Worm (Caenorhabditis elegans): ENCODE data around the gene appg-2.

appg-2 gene

DNA sequence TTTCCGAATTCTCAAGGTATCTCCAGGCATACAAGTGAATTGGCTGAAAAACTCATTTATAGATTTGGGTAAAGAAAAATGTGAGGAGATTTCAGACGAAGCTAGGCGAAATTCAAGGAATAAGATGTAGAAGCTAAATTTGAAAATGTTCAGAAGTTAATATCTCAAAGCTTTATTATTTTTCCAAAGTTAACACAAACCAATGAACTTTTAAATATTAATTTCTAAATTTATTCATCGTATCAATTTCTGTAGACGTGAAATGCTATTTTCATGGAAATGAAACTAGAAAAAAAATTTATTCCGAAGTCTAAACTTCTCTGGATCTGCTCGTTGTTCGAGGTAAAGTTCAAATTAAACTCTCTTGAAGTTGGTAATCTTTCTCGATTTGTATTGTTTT is 44.4 kb downstream of the appg-2 start, which contains the start of gene agxt-1:
Gene agxt-1 (plus strand): TSS at position 301 of the 400 bp plus-strand sequence.
- TF ChIP-seq pbrm-1 (GFP tag; IDR thresholded peaks at IDR 0.05) (no peak), madf-8 (GFP tag; conservative IDR thresholded peaks at IDR 0.05) (no peak), tlf-1 (GFP tag; optimal IDR thresholded peaks at IDR 0.05) (no peak), F23B12.7 (tag; optimal IDR thresholded peaks at IDR 0.05; ENCODE audit: insufficient read depth) (no peak), aptf-3 (GFP tag; IDR thresholded peaks at IDR 0.05) (no peak), rpc-1 (optimal IDR thresholded peaks at IDR 0.05) (no peak), rpc-1 (tag; optimal IDR thresholded peaks at IDR 0.05) (no peak), ets-4 (GFP tag; optimal IDR thresholded peaks at IDR 0.05) (no peak), efl-1 (GFP tag; optimal IDR thresholded peaks at IDR 0.05) (no peak), bed-1 (GFP tag; IDR thresholded peaks at IDR 0.05) (no peak), sdz-38 (tag; optimal IDR thresholded peaks at IDR 0.05) (no peak)

DNA sequence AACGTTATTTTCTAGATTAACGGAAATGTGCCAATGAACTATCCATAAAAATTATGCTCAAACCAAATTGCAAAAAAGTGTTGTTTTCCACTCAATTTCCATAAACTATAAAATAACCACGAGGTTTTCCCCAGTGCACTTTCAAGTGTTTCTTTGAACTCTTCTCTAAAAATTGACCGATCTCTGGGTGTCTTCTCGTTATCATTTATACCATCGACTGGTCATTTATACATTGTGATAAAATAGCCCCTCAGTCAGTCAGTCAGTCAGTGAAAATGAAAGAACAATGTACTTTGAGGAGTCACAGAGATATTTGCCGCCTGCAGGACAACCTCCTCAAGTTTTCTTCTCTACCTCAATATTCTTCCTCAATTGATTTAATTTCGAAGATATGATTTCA is 45.0 kb downstream of the appg-2 start:
- TF ChIP-seq let-607 (tag; optimal IDR thresholded peaks at IDR 0.05) = no peak
- TF ChIP-seq hsf-1 (GFP tag; IDR thresholded peaks at IDR 0.05) = no peak
- no peak for TF ChIP-seq die-1 (tag; optimal IDR thresholded peaks at IDR 0.05)
- no peak for TF ChIP-seq nfya-1 (tag; optimal IDR thresholded peaks at IDR 0.05; ENCODE audit: borderline replicate concordance, insufficient read depth)
- no peak for TF ChIP-seq sea-2 (GFP tag; IDR thresholded peaks at IDR 0.05)
- TF ChIP-seq fkh-3 (tag; optimal IDR thresholded peaks at IDR 0.05) = no peak
- no peak for TF ChIP-seq chd-7 (tag; optimal IDR thresholded peaks at IDR 0.05)
- no peak for TF ChIP-seq Y53G8AR.9 (GFP tag; conservative IDR thresholded peaks at IDR 0.05)
- TF ChIP-seq ztf-18 (tag; optimal IDR thresholded peaks at IDR 0.05) = no peak
- no peak for TF ChIP-seq lsy-27 (tag; optimal IDR thresholded peaks at IDR 0.05; ENCODE audit: borderline replicate concordance, insufficient read depth)

DNA sequence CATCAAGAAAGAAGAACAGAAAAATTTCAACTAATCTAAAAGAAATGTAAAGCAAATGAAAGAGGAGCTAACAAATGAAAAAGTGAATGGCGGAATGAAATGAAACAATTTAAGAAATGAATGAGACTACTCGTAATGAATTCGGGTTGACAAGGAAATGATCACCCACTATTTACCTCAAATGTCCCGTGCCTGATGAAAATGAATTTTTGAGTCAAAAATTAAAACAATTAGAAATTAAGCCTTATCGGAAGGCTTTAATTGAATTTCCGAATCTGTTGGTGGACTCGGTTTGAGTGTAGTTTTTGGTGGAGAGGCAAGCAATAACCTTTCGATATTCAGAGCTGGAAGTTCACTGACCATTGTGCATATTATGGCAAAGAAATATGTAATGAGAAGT is 48.1 kb downstream of the appg-2 start:
- no peak for TF ChIP-seq F57C9.4 (tag; optimal IDR thresholded peaks at IDR 0.05)
- no peak for TF ChIP-seq fkh-3 (tag; optimal IDR thresholded peaks at IDR 0.05)
- TF ChIP-seq F33H1.4 (GFP tag; IDR thresholded peaks at IDR 0.05) = no peak
- TF ChIP-seq ZK185.1 (tag; optimal IDR thresholded peaks at IDR 0.05; ENCODE audit: poor library complexity, severe bottlenecking) = no peak
- no peak for TF ChIP-seq let-607 (tag; optimal IDR thresholded peaks at IDR 0.05)
- TF ChIP-seq akir-1 (GFP tag; optimal IDR thresholded peaks at IDR 0.05) = no peak
- TF ChIP-seq gei-17 (GFP tag; optimal IDR thresholded peaks at IDR 0.05) = no peak
- no peak for TF ChIP-seq F49E8.2 (tag; optimal IDR thresholded peaks at IDR 0.05; ENCODE audit: insufficient read depth)
- TF ChIP-seq mes-4 (tag; optimal IDR thresholded peaks at IDR 0.05) = no peak
- TF ChIP-seq F23B12.7 (tag; optimal IDR thresholded peaks at IDR 0.05; ENCODE audit: insufficient read depth) = no peak
- no peak for TF ChIP-seq madf-3 (GFP tag; IDR thresholded peaks at IDR 0.05)
- no peak for TF ChIP-seq mcd-1 (GFP tag; IDR thresholded peaks at IDR 0.05)
- no peak for TF ChIP-seq B0336.3 (GFP tag; IDR thresholded peaks at IDR 0.05)
- TF ChIP-seq him-1 (tag; optimal IDR thresholded peaks at IDR 0.05) = no peak

DNA sequence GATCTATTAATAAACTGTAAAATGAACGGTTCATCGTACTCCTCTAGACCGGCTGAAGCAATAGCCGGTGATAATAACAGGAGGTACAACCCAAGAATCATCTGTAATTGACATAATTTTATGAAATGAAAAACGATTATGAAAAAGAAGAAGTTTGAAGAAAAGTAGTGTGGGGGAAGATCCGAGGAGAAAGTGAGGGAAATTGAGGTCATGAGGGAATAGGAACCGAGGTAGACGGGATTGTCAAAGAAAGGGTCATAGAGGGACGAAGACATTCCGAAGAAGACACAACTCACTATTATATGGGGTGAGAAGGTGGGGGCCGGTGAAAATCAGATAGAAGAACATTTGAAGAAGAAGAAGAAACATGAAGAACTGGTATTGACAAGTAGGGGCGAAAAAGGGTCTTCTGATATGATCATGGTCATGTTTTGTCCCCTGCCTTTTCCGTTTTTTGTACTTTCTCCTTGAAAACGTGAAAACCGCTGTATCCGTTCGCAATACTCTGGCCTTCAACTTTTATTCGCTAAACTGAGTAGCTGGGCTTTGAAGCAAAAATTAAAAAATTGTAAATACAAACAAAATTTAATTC is 51.2 kb downstream of the appg-2 start, which contains the start of gene oac-46:
Gene oac-46 (minus strand): TSS at position 101 of the 592 bp plus-strand sequence.
- TF ChIP-seq ceh-27 (GFP tag; optimal IDR thresholded peaks at IDR 0.05) (no peak), nhr-27 (tag; optimal IDR thresholded peaks at IDR 0.05) (no peak), hlh-12 (tag; optimal IDR thresholded peaks at IDR 0.05) (no peak), hrde-1 (tag; optimal IDR thresholded peaks at IDR 0.05; ENCODE audit: borderline replicate concordance) (no peak), lsy-27 (tag; optimal IDR thresholded peaks at IDR 0.05; ENCODE audit: borderline replicate concordance, insufficient read depth) (no peak), F55B11.4 (tag; optimal IDR thresholded peaks at IDR 0.05; ENCODE audit: borderline replicate concordance, insufficient read depth) (no peak)
